Worm (Caenorhabditis elegans): ENCODE measurements around the gene dmd-4.

Gene dmd-4

ce11 chrX:14861752-14862151 is at the start of gene dmd-4:
dmd-4 (minus strand) TSS chrX:14861852.
- no peak for TF ChIP-seq unc-62 (GFP tag; optimal IDR thresholded peaks at IDR 0.05)
- peak; percentile 23 for TF ChIP-seq pha-4 (tag; optimal IDR thresholded peaks at IDR 0.05)

DNA sequence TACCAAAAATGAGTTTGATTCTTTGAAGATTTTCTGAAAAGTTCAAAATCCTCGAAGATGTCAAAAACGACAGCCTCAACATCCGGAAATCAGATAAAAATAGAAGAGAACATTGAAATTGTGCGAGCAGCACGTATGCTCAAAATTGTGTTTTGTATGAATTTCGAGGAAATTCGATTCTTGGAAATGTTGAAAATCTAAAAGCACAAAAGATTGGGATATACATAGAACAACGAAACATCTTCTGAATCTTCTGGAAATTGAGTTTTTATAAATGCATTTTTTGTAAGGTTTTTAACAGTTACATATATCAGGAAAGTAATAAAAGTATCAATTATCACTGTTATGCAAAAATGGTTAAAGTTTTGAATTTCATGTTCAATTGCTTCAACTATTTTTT is 49.0 kb upstream of the dmd-4 start:
- TF ChIP-seq sptf-1 (tag; optimal IDR thresholded peaks at IDR 0.05) (no peak), ces-1 (GFP tag; optimal IDR thresholded peaks at IDR 0.05) (no peak), blmp-1 (tag; optimal IDR thresholded peaks at IDR 0.05) (no peak)

DNA sequence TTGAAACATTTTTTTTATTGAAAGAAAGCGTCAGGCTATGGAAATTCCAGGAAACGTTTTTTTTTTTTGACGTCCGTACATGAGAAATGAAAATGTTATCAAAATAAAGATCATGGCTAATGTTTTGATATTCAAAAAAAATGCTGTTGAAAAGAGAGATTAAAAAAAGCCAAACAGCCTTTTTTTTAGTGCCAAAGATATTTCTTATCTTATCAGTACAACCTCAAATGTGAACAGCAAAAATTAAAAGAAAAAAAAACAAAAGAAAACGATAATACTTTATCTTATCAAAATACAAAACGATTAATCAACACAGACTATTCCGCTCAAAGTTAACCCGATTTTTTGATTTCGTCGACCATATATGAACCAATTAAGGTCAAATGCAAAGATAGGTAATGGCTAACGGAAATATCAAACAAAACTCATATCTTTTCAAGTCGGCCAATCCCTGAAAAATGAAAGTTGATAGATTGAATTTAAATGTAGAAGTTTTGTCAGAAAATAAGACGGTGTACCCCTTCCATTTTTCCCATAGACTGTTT is 45.7 kb upstream of the dmd-4 start:
- TF ChIP-seq nhr-76 (tag; optimal IDR thresholded peaks at IDR 0.05) (no peak), elt-1 (tag; optimal IDR thresholded peaks at IDR 0.05; ENCODE audit: borderline replicate concordance, insufficient read depth) (no peak), cnd-1 (tag; optimal IDR thresholded peaks at IDR 0.05) (no peak), hlh-1 (tag; optimal IDR thresholded peaks at IDR 0.05) (no peak), sem-2 (GFP tag; optimal IDR thresholded peaks at IDR 0.05) (no peak), blmp-1 (tag; optimal IDR thresholded peaks at IDR 0.05) (no peak), nhr-28 (tag; optimal IDR thresholded peaks at IDR 0.05) (no peak), ham-2 (GFP tag; optimal IDR thresholded peaks at IDR 0.05) (no peak), unc-39 (tag; optimal IDR thresholded peaks at IDR 0.05) (no peak), ceh-39 (tag; optimal IDR thresholded peaks at IDR 0.05) (no peak)

DNA sequence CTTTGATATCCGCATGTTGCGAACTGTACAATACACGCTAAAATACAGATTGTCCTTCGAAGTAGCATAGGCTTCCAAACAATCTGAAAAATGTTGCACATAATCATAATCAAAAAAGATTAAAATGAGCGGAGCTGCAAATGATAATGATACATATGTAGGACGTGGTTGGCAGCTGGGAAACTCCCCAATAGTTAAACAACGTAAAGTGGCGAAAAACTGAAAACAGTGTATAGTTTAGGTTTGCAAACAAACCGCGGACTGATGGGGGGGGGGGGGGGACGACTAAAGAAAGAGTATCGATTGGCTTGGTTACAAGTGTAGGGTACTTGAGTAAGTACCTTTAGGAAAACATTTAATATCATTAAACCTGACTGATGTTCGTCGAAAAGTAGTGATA is 43.5 kb upstream of the dmd-4 start, which contains the start of gene hex-5:
Gene hex-5, minus strand, starts transcription at position 101 of the 400 bp plus-strand sequence.
- TF ChIP-seq mep-1 (tag; optimal IDR thresholded peaks at IDR 0.05) (no peak), hlh-1 (tag; optimal IDR thresholded peaks at IDR 0.05) (no peak), nhr-28 (tag; optimal IDR thresholded peaks at IDR 0.05) (no peak), pha-4 (tag; optimal IDR thresholded peaks at IDR 0.05) (no peak), zip-8 (tag; optimal IDR thresholded peaks at IDR 0.05) (no peak), lin-32 (GFP tag; optimal IDR thresholded peaks at IDR 0.05) (no peak), tbx-8 (GFP tag; optimal IDR thresholded peaks at IDR 0.05) (no peak), nhr-237 (tag; optimal IDR thresholded peaks at IDR 0.05) (no peak), snpc-4 (tag; optimal IDR thresholded peaks at IDR 0.05) (no peak), lin-13 (tag; optimal IDR thresholded peaks at IDR 0.05) (no peak)

DNA sequence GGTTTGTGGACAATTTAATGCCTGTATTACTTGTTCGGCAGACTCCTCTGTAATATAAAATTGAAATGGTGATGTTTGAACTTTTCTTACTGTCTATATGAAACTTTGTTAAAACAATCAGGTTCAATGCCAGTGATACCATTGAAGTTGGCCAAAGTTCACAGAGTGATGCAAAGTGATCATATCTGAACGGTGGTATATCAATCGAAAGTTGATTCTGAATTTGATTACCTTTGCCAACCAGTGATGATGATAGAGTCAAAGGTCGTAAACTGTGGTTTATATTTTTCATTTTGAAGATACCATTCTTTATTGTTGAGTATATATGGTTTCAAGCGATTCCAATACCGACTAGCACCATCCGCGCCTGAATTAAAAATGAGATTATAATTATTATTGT is 41.8 kb upstream of the dmd-4 start:
- TF ChIP-seq zip-8 (tag; optimal IDR thresholded peaks at IDR 0.05) (no peak), elt-1 (tag; optimal IDR thresholded peaks at IDR 0.05; ENCODE audit: borderline replicate concordance, insufficient read depth) (no peak), nhr-76 (tag; optimal IDR thresholded peaks at IDR 0.05) (no peak), lin-32 (GFP tag; optimal IDR thresholded peaks at IDR 0.05) (no peak), ceh-43 (GFP tag; optimal IDR thresholded peaks at IDR 0.05) (no peak), drap-1 (GFP tag; optimal IDR thresholded peaks at IDR 0.05) (no peak), ces-1 (GFP tag; optimal IDR thresholded peaks at IDR 0.05) (no peak), tbx-8 (GFP tag; optimal IDR thresholded peaks at IDR 0.05) (no peak), pha-4 (tag; optimal IDR thresholded peaks at IDR 0.05) (no peak), cnd-1 (tag; optimal IDR thresholded peaks at IDR 0.05) (no peak), M03D4.4 (tag; optimal IDR thresholded peaks at IDR 0.05) (no peak), elt-3 (tag; optimal IDR thresholded peaks at IDR 0.05) (no peak), mab-5 (tag; optimal IDR thresholded peaks at IDR 0.05) (no peak), lin-13 (tag; optimal IDR thresholded peaks at IDR 0.05) (no peak), flh-1 (GFP tag; optimal IDR thresholded peaks at IDR 0.05) (no peak), ceh-83 (GFP tag; optimal IDR thresholded peaks at IDR 0.05) (no peak), snpc-4 (tag; optimal IDR thresholded peaks at IDR 0.05) (no peak), ceh-39 (tag; optimal IDR thresholded peaks at IDR 0.05) (no peak)

- TF ChIP-seq ham-2 (GFP tag; optimal IDR thresholded peaks at IDR 0.05) (no peak), elt-3 (tag; optimal IDR thresholded peaks at IDR 0.05) (peak; percentile 59)
Observed at ce11 chrX:14900487-14900886, 38.8 kb upstream of the dmd-4 start.

DNA sequence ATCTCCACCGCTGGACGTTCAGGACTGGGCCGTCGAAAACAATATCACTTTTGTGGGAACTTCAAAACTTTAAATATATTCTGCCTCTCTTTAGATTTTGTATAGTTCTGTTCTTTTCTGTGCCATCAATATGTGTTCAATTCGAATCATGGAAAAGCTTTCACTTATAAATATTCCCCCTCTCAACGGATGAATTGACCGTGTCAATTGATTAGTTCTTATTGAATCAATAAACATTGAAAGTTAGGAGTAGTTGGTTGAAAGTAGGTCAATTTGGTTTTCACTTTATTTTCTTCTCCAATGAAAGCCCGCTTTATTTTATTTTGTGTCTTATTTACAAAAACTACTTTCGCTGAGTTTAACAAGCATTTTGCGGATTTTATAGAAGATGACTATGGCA is 36.6 kb upstream of the dmd-4 start, which contains the start of gene lips-8:
Gene lips-8, plus strand, starts transcription at position 301 of the 400 bp plus-strand sequence.
- no peak for TF ChIP-seq nhr-237 (tag; optimal IDR thresholded peaks at IDR 0.05)
- TF ChIP-seq mab-5 (tag; optimal IDR thresholded peaks at IDR 0.05): no peak
- TF ChIP-seq elt-1 (tag; optimal IDR thresholded peaks at IDR 0.05; ENCODE audit: borderline replicate concordance, insufficient read depth): no peak
- no peak for TF ChIP-seq zip-8 (tag; optimal IDR thresholded peaks at IDR 0.05)
- TF ChIP-seq lin-13 (tag; optimal IDR thresholded peaks at IDR 0.05): no peak
- TF ChIP-seq ceh-39 (tag; optimal IDR thresholded peaks at IDR 0.05): no peak
- TF ChIP-seq cnd-1 (tag; optimal IDR thresholded peaks at IDR 0.05): no peak
- TF ChIP-seq sptf-1 (tag; optimal IDR thresholded peaks at IDR 0.05): no peak
- TF ChIP-seq M03D4.4 (tag; optimal IDR thresholded peaks at IDR 0.05): no peak
- TF ChIP-seq unc-62 (GFP tag; optimal IDR thresholded peaks at IDR 0.05): no peak
- no peak for TF ChIP-seq tbx-8 (GFP tag; optimal IDR thresholded peaks at IDR 0.05)
- TF ChIP-seq nhr-28 (tag; optimal IDR thresholded peaks at IDR 0.05): no peak
- TF ChIP-seq nhr-2 (tag; optimal IDR thresholded peaks at IDR 0.05): no peak
- TF ChIP-seq ces-1 (GFP tag; optimal IDR thresholded peaks at IDR 0.05): no peak
- TF ChIP-seq nhr-12 (tag; optimal IDR thresholded peaks at IDR 0.05): no peak
- TF ChIP-seq ham-2 (GFP tag; optimal IDR thresholded peaks at IDR 0.05): no peak
- TF ChIP-seq sem-2 (GFP tag; optimal IDR thresholded peaks at IDR 0.05): no peak
- no peak for TF ChIP-seq drap-1 (GFP tag; optimal IDR thresholded peaks at IDR 0.05)
